Fruit fly (Drosophila melanogaster): ENCODE data around the gene ergic53.

Gene ergic53

DNA sequence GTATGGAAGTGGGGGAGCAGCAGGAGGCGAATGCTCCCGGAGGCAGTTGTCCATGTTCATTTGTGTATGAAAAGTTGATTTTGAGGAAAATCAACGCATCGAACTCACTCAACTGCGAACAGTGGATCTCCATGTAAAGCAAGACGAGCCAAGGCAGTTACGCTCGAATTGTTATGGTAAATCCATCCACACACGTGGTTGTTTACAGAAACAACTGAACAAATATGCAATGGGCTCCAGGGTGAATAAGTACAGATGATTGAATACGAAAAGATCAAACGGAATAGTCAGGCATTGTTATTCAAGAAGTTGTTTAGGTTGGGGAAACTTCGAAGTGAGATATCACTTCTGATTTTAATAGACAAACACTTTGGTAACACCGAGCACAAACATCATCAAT lies 49.3 kb downstream of the ergic53 start:
- peak; percentile 75 for TF ChIP-seq fkh (GFP tag; optimal IDR thresholded peaks at IDR 0.05)
- no peak for TF ChIP-seq Smox (GFP tag; optimal IDR thresholded peaks at IDR 0.05)
